Worm (Caenorhabditis elegans) whole organism, L1 larva: ENCODE data around the gene F25H9.2.

ENCODE experiments used
- aly-2 ChIP-seq: fragments of 150-350 bp; optimal IDR thresholded peaks from 2 replicates; lab custom pipeline; 2014; ENCODE audit warnings: missing biosample characterization, missing genetic modification characterization
- ceh-82 ChIP-seq, 3 experiments: fragments of 150-350 bp in 1 of 3; sonication (generic microtip) in 2 of 3; optimal IDR thresholded peaks; 2 replicates each; lab custom pipeline; 2014 to 2017; ENCODE audit warnings: missing biosample characterization in 3 of 3, missing genetic modification characterization in 3 of 3
- dsc-1 ChIP-seq: sonication (generic microtip); optimal IDR thresholded peaks from 2 replicates; lab custom pipeline; 2016; ENCODE audit warnings: mild to moderate bottlenecking, missing genetic modification characterization, missing compliant biosample characterization
- elt-2 ChIP-seq: sonication (generic microtip); optimal IDR thresholded peaks from 2 replicates; lab custom pipeline; 2016; ENCODE audit warnings: missing genetic modification characterization, mild to moderate bottlenecking, inconsistent platforms, missing compliant biosample characterization, missing genetic modification reagents
- elt-3 ChIP-seq, 6 experiments: fragments of 150-350 bp in 1 of 6; sonication (generic microtip); optimal IDR thresholded peaks; 2 replicates each; lab custom pipeline; 2017 to 2018; ENCODE audit warnings: missing biosample characterization in 6 of 6, missing genetic modification characterization in 6 of 6, inconsistent platforms in 1 of 6
- lsy-2 ChIP-seq, 2 experiments: fragments of 150-350 bp; optimal IDR thresholded peaks; 2 replicates each; lab custom pipeline; 2014; ENCODE audit warnings: missing biosample characterization in 2 of 2, missing genetic modification characterization in 2 of 2
- mep-1 ChIP-seq: fragments of 150-350 bp; optimal IDR thresholded peaks from 2 replicates; lab custom pipeline; 2014; ENCODE audit warnings: missing biosample characterization, missing genetic modification characterization
- nhr-11 ChIP-seq: fragments of 150-350 bp; optimal IDR thresholded peaks from 2 replicates; lab custom pipeline; 2014; ENCODE audit warnings: missing biosample characterization, missing genetic modification characterization
- nhr-237 ChIP-seq: fragments of 150-350 bp; optimal IDR thresholded peaks from 2 replicates; lab custom pipeline; 2014; ENCODE audit warnings: missing biosample characterization, missing genetic modification characterization
- nhr-90 ChIP-seq: sonication (generic microtip); optimal IDR thresholded peaks from 2 replicates; lab custom pipeline; 2016; ENCODE audit warnings: mild to moderate bottlenecking, missing genetic modification characterization, missing compliant biosample characterization; ENCODE audit not compliant: poor library complexity
- rnt-1 ChIP-seq: sonication (generic microtip); optimal IDR thresholded peaks from 2 replicates; lab custom pipeline; 2016; ENCODE audit warnings: mild to moderate bottlenecking, missing genetic modification characterization, moderate library complexity, missing compliant biosample characterization
- snpc-4 ChIP-seq: fragments of 150-350 bp; optimal IDR thresholded peaks from 2 replicates; lab custom pipeline; 2014; ENCODE audit warnings: missing biosample characterization, missing genetic modification characterization
- unc-62 ChIP-seq: fragments of 150-350 bp; optimal IDR thresholded peaks from 2 replicates; lab custom pipeline; 2014; ENCODE audit warnings: missing biosample characterization, missing genetic modification reagents, missing genetic modification characterization
- zag-1 ChIP-seq: fragments of 150-350 bp; optimal IDR thresholded peaks from 2 replicates; lab custom pipeline; 2014; ENCODE audit warnings: missing biosample characterization, missing genetic modification characterization

DNA sequence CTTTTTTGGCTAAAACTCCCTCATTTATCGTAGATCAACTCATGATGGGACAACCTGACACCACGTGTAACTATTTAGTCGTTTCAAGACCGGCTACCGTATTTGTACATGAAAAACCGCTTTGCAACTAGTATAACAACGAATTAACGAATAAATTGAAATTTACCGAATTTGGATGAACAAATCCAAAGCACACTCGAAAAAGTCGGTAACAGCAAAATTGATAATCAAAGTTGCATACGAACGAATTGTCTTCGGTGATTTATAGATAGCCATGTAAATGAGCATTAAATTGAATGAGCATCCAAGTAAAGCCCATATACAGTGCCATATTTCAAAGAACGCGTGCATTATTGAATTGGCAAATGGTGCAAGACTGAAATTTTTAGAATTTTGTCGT lies 25.5 kb upstream of the F25H9.2 start, which contains the start of gene srd-17:
- TF ChIP-seq mep-1 (tag; lab: Kevin White, UChicago) (no peak), ceh-82 (tag; optimal IDR thresholded peaks at IDR 0.05; lab: Kevin White, UChicago) (no peak), unc-62 (no peak), nhr-237 (tag; lab: Kevin White, UChicago) (no peak), zag-1 (tag; lab: Kevin White, UChicago) (no peak), snpc-4 (tag; lab: Kevin White, UChicago) (no peak), dsc-1 (tag; lab: Kevin White, UChicago) (no peak), nhr-90 (tag; lab: Kevin White, UChicago) (no peak), elt-3 (tag; optimal IDR thresholded peaks at IDR 0.05; lab: Kevin White, UChicago) (no peak), aly-2 (tag; lab: Kevin White, UChicago) (no peak), rnt-1 (tag; lab: Kevin White, UChicago) (no peak), elt-2 (tag; lab: Kevin White, UChicago) (no peak), nhr-11 (tag; lab: Kevin White, UChicago) (no peak), lsy-2 (tag; optimal IDR thresholded peaks at IDR 0.05; lab: Kevin White, UChicago) (no peak)
